Worm (Caenorhabditis elegans) whole organism, young adult: ENCODE measurements around the gene R01H10.4.

Experiments used
- B0261.1 ChIP-seq: sonication (generic microtip); optimal IDR thresholded peaks from 2 replicates; lab custom pipeline; 2016; ENCODE audit warnings: mild to moderate bottlenecking, missing genetic modification characterization, moderate library complexity, missing compliant biosample characterization
- C06A6.2 ChIP-seq: fragments of 200-800 bp; sonication (Bioruptor generic); conservative IDR thresholded peaks from 2 replicates; pipeline ENCODE4 v1.3.6; 2022; ENCODE audit warnings: missing genetic modification characterization, missing compliant biosample characterization
- C17E4.6 ChIP-seq: fragments of 200-800 bp; sonication (Bioruptor generic); IDR thresholded peaks from 2 replicates; pipeline ENCODE4 v1.3.6; 2022; ENCODE audit warnings: missing genetic modification reagents, missing genetic modification characterization, missing compliant biosample characterization
- F23B12.7 ChIP-seq: sonication (generic microtip); optimal IDR thresholded peaks from 2 replicates; lab custom pipeline; 2017; ENCODE audit warnings: missing genetic modification characterization, mild to moderate bottlenecking, missing compliant biosample characterization, antibody characterized with exemption, moderate library complexity; ENCODE audit not compliant: insufficient read depth
- ZK185.1 ChIP-seq: sonication (generic microtip); optimal IDR thresholded peaks from 2 replicates; lab custom pipeline; 2016; ENCODE audit warnings: mild to moderate bottlenecking, missing genetic modification characterization, missing compliant biosample characterization; ENCODE audit not compliant: poor library complexity, severe bottlenecking
- attf-6 ChIP-seq: fragments of 200-800 bp; sonication (Bioruptor generic); IDR thresholded peaks from 2 replicates; pipeline ENCODE4 v1.3.6; 2022; ENCODE audit warnings: missing genetic modification reagents, missing genetic modification characterization, missing compliant biosample characterization
- bed-2 ChIP-seq: fragments of 200-800 bp; sonication (Bioruptor generic); IDR thresholded peaks from 2 replicates; pipeline ENCODE4 v1.3.6; 2022; ENCODE audit warnings: missing genetic modification reagents, missing genetic modification characterization, missing compliant biosample characterization
- ccch-3 ChIP-seq: fragments of 200-800 bp; sonication (Bioruptor generic); optimal IDR thresholded peaks from 2 replicates; lab custom pipeline; 2018; ENCODE audit warnings: mild to moderate bottlenecking, missing genetic modification characterization, missing compliant biosample characterization
- ceh-40 ChIP-seq: fragments of 200-800 bp; sonication (Bioruptor generic); IDR thresholded peaks from 2 replicates; pipeline ENCODE4 v1.3.6; 2022; ENCODE audit warnings: missing genetic modification characterization, missing compliant biosample characterization
- ceh-91 ChIP-seq: fragments of 200-800 bp; sonication (Bioruptor generic); IDR thresholded peaks from 2 replicates; pipeline ENCODE4 v1.3.6; 2022; ENCODE audit warnings: missing genetic modification reagents, missing genetic modification characterization, missing compliant biosample characterization
- egl-18 ChIP-seq: fragments of 200-800 bp; sonication (Bioruptor generic); IDR thresholded peaks from 2 replicates; pipeline ENCODE4 v1.3.6; 2022; ENCODE audit warnings: missing genetic modification reagents, missing genetic modification characterization, missing compliant biosample characterization
- fkh-3 ChIP-seq: sonication (generic microtip); optimal IDR thresholded peaks from 2 replicates; lab custom pipeline; 2016; ENCODE audit warnings: mild to moderate bottlenecking, missing genetic modification characterization, missing compliant biosample characterization
- hmg-1.2 ChIP-seq: fragments of 200-800 bp; sonication (Bioruptor generic); IDR thresholded peaks from 2 replicates; pipeline ENCODE4 v1.3.6; 2022; ENCODE audit warnings: missing genetic modification reagents, missing genetic modification characterization, missing compliant biosample characterization
- hrde-1 ChIP-seq: sonication (generic microtip); optimal IDR thresholded peaks from 2 replicates; lab custom pipeline; 2016; ENCODE audit warnings: missing genetic modification characterization, mild to moderate bottlenecking, missing compliant biosample characterization, moderate library complexity, missing genotype, missing genetic modification reagents, borderline replicate concordance
- lin-26 ChIP-seq: fragments of 200-800 bp; sonication (Bioruptor generic); IDR thresholded peaks from 2 replicates; pipeline ENCODE4 v1.3.6; 2022; ENCODE audit warnings: missing genetic modification reagents, missing genetic modification characterization, missing compliant biosample characterization
- lin-35 ChIP-seq, 3 experiments: fragments of 150-350 bp in 2 of 3; sonication (generic microtip) in 1 of 3; optimal IDR thresholded peaks; 2 replicates each; lab custom pipeline; 2014 to 2018; ENCODE audit warnings: missing biosample characterization in 3 of 3, missing genetic modification characterization in 3 of 3, missing genetic modification reagents in 3 of 3
- lin-54 ChIP-seq: fragments of 200-800 bp; sonication (Bioruptor generic); optimal IDR thresholded peaks from 2 replicates; lab custom pipeline; 2018; ENCODE audit warnings: mild to moderate bottlenecking, missing genetic modification characterization, missing compliant biosample characterization
- madf-8 ChIP-seq: fragments of 200-800 bp; sonication (Bioruptor generic); conservative IDR thresholded peaks from 2 replicates; pipeline ENCODE4 v1.3.6; 2022; ENCODE audit warnings: missing genetic modification reagents, missing genetic modification characterization, missing compliant biosample characterization
- mcd-1 ChIP-seq: fragments of 200-800 bp; sonication (Bioruptor generic); IDR thresholded peaks from 2 replicates; pipeline ENCODE4 v1.3.6; 2022; ENCODE audit warnings: missing genetic modification reagents, missing genetic modification characterization, missing compliant biosample characterization
- mes-4 ChIP-seq: sonication (generic microtip); optimal IDR thresholded peaks from 2 replicates; lab custom pipeline; 2016; ENCODE audit warnings: missing genotype, missing genetic modification characterization, missing compliant biosample characterization
- mxl-1 ChIP-seq: sonication (generic microtip); optimal IDR thresholded peaks from 2 replicates; lab custom pipeline; 2016; ENCODE audit warnings: missing genetic modification characterization, missing compliant biosample characterization
- nhr-80 ChIP-seq: sonication (generic microtip); optimal IDR thresholded peaks from 2 replicates; lab custom pipeline; 2016; ENCODE audit warnings: missing genetic modification characterization, missing compliant biosample characterization
- nhr-90 ChIP-seq: sonication (generic microtip); optimal IDR thresholded peaks from 2 replicates; lab custom pipeline; 2016; ENCODE audit warnings: missing genotype, mild to moderate bottlenecking, missing genetic modification characterization, missing compliant biosample characterization
- rec-8 ChIP-seq, 2 experiments: sonication (generic microtip); optimal IDR thresholded peaks; 2 replicates each; lab custom pipeline; 2016; ENCODE audit warnings: mild to moderate bottlenecking in 2 of 2, missing genetic modification characterization in 2 of 2, missing genetic modification reagents in 2 of 2, missing genotype in 2 of 2, missing biosample characterization in 1 of 2, missing compliant biosample characterization in 1 of 2, moderate library complexity in 1 of 2
- sdz-38 ChIP-seq: sonication (generic microtip); optimal IDR thresholded peaks from 2 replicates; lab custom pipeline; 2016; ENCODE audit warnings: missing genotype, missing genetic modification characterization, missing compliant biosample characterization
- sea-2 ChIP-seq: fragments of 200-800 bp; sonication (Bioruptor generic); IDR thresholded peaks from 2 replicates; pipeline ENCODE4 v1.3.6; 2022; ENCODE audit warnings: missing genetic modification characterization, missing compliant biosample characterization
- snpc-4 ChIP-seq, 5 experiments: fragments of 150-350 bp in 1 of 5; sonication (generic microtip) in 4 of 5; optimal IDR thresholded peaks; 2 replicates each; lab custom pipeline; 2014 to 2018; ENCODE audit warnings: missing genetic modification characterization in 5 of 5, missing biosample characterization in 3 of 5, antibody characterized with exemption in 2 of 5, mild to moderate bottlenecking in 2 of 5, missing compliant biosample characterization in 2 of 5, missing genotype in 2 of 5, moderate library complexity in 2 of 5, missing genetic modification reagents in 1 of 5
- xnd-1 ChIP-seq: sonication (generic microtip); optimal IDR thresholded peaks from 2 replicates; lab custom pipeline; 2016; ENCODE audit warnings: missing genotype, missing genetic modification reagents, missing genetic modification characterization, missing compliant biosample characterization
- zfh-2 ChIP-seq: fragments of 200-800 bp; sonication (Bioruptor generic); conservative IDR thresholded peaks from 2 replicates; pipeline ENCODE4 v1.3.6; 2022; ENCODE audit warnings: missing genetic modification reagents, missing genetic modification characterization, missing compliant biosample characterization
- ztf-6 ChIP-seq: fragments of 200-800 bp; sonication (Bioruptor generic); IDR thresholded peaks from 2 replicates; pipeline ENCODE4 v1.3.6; 2022; ENCODE audit warnings: missing genetic modification reagents, missing genetic modification characterization, missing compliant biosample characterization

R01H10.4 gene

DNA sequence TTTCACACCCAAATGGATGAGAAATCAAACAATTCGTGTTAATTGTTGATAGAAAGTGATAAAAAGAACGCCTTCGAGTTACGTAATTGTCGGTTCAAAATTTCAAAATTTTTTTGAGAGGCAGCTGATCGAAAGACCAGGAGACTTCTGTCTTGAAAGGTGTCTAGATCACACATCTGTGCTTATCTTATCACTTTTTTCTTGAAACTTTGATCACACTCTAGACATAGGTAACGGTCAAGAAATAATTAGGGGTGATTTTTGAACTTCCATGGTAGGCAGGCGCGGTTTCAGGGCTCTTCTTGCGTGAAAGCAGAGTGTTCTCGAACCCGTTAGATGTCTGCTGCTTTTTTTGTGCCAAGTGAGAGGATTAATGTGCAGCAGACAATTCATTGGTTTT, 38.7 kb downstream of the R01H10.4 start (continued):
- TF ChIP-seq lin-26 (GFP tag; lab: Robert Waterston, UW) (0 out of 2 replicates have a peak, but pooled peaks have one; percentile 8), ceh-91 (GFP tag; lab: Robert Waterston, UW) (no peak), ZK185.1 (tag; lab: Kevin White, UChicago) (no peak)

DNA sequence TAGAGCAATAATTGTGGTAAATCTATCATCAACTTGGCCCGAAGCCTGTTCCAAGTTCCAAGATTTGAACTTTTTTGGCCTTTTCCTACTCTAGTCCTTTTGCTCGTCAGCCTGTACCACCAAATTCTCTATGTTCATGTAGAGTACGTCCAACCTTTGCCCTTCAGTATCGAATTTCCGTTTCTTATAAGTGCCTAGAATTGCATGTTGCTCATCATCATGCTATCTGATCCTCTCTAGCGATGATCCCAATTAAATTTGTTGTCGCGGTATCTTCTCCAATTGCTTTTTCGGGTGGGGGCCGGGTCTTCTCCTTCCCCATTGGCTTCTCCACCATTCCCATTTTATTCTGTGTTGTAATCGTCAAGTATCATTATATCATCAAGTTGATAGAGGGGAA, 39.3 kb downstream of the R01H10.4 start:
- no peak for TF ChIP-seq F23B12.7 (tag; lab: Kevin White, UChicago)
- no peak for TF ChIP-seq zfh-2 (GFP tag; lab: Robert Waterston, UW)
- no peak for TF ChIP-seq madf-8 (GFP tag; lab: Robert Waterston, UW)
- TF ChIP-seq nhr-90 (tag; lab: Kevin White, UChicago) = no peak
- TF ChIP-seq egl-18 (GFP tag; lab: Robert Waterston, UW) = no peak
- no peak for TF ChIP-seq C06A6.2 (GFP tag; lab: Robert Waterston, UW)
- TF ChIP-seq snpc-4 (GFP tag; optimal IDR thresholded peaks at IDR 0.05; lab: Kevin White, UChicago) = no peak
- no peak for TF ChIP-seq snpc-4 (tag; optimal IDR thresholded peaks at IDR 0.05; lab: Kevin White, UChicago)
- no peak for TF ChIP-seq sea-2 (GFP tag; lab: Robert Waterston, UW)
- TF ChIP-seq fkh-3 = no peak
- TF ChIP-seq B0261.1 = no peak
- TF ChIP-seq ceh-91 (GFP tag; lab: Robert Waterston, UW) = no peak

DNA sequence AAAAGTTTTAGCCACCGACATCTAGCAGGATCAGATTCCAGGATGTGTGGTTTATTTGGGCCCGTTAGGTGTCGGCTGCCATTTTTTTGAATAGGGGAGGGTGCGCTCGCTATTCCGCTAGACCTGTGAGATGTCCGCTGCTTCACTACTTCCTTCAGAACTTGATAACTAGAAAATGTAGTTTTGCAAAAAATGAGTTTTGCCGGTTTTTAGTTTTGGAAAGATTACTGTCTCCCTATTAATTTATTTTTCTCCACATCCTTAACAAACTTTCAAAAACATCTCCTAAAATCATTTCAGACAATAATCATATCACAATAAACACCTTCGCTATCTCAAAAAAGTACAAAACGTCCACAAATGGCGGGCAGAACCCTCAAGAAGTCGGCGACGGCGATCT, 40.2 kb downstream of the R01H10.4 start, which contains the start of gene vglu-2:
Gene vglu-2, plus strand, starts transcription at position 301 of the 400 bp plus-strand sequence.
- TF ChIP-seq ztf-6 (GFP tag; lab: Robert Waterston, UW) (no peak), ceh-91 (GFP tag; lab: Robert Waterston, UW) (no peak), attf-6 (GFP tag; lab: Robert Waterston, UW) (no peak), ceh-40 (no peak), hmg-1.2 (GFP tag; lab: Robert Waterston, UW) (no peak), xnd-1 (tag; lab: Kevin White, UChicago) (no peak), snpc-4 (GFP tag; optimal IDR thresholded peaks at IDR 0.05; lab: Kevin White, UChicago) (no peak), snpc-4 (tag; optimal IDR thresholded peaks at IDR 0.05; lab: Kevin White, UChicago) (peak in 2 of 4 experiments; percentile 29 to 56)

DNA sequence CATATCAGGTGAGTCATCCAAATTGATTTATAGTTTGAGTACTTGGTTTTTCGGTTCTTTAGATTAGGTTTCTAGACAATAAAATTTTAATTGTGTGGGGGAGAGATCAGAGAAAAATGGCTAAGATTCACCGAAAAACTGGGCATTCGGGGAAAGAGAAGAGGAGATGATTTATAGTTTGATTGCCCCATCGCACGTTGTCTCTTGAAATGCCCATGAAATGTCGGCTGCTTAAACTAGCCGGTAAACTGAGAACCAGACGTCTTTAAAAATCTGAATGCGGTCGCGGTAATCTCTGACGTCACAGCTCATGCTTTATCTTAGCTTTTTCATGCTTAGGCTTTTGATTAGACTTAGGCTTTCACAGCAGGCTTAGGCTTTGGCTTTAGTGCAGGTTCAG, 42.3 kb downstream of the R01H10.4 start:
- 0 out of 2 replicates have a peak, but pooled peaks have one; percentile 23 for TF ChIP-seq lin-26 (GFP tag; lab: Robert Waterston, UW)
- no peak for TF ChIP-seq ccch-3
- no peak for TF ChIP-seq snpc-4 (GFP tag; optimal IDR thresholded peaks at IDR 0.05; lab: Kevin White, UChicago)
- TF ChIP-seq snpc-4 (tag; optimal IDR thresholded peaks at IDR 0.05; lab: Kevin White, UChicago) = peak in 2 of 4 experiments; percentile 4 to 51

DNA sequence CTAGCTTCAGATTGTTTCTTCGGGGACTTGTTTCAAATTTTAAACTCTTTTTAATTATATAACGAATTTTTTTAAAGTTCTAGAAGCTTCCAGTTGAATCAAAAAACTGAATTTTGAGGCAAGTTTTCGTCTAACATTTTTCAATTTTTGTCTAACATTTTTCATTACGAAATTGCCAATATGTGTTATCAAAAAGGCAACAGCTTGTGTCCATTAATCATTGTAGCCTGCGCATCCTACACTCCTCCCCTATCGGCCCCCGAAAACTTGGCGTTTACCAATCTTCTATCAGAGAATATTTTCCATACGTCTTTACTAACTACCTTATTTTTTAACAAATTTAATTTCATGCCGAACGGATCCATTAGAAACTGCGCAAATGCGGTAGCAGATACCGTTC, 45.5 kb downstream of the R01H10.4 start, which contains the start of gene vglu-3:
Gene vglu-3, plus strand, starts transcription at position 301 of the 400 bp plus-strand sequence.
- TF ChIP-seq C17E4.6 (GFP tag; lab: Robert Waterston, UW) = no peak
- TF ChIP-seq lin-35 (GFP tag; optimal IDR thresholded peaks at IDR 0.05; lab: Kevin White, UChicago) = no peak
- no peak for TF ChIP-seq hrde-1
- no peak for TF ChIP-seq ztf-6 (GFP tag; lab: Robert Waterston, UW)
- no peak for TF ChIP-seq rec-8 (tag; optimal IDR thresholded peaks at IDR 0.05; lab: Kevin White, UChicago)
- no peak for TF ChIP-seq mes-4 (tag; lab: Kevin White, UChicago)
- no peak for TF ChIP-seq nhr-80 (tag; lab: Kevin White, UChicago)
- TF ChIP-seq hmg-1.2 (GFP tag; lab: Robert Waterston, UW) = no peak
- TF ChIP-seq mxl-1 = no peak
- no peak for TF ChIP-seq lin-54 (GFP tag; lab: Kevin White, UChicago)
- TF ChIP-seq bed-2 (GFP tag; lab: Robert Waterston, UW) = no peak
- TF ChIP-seq mcd-1 (GFP tag; lab: Robert Waterston, UW) = no peak
- TF ChIP-seq sdz-38 (tag; lab: Kevin White, UChicago) = no peak
